Worm (Caenorhabditis elegans) whole organism, L2 larva: ENCODE data around the gene srv-29.

Experiments used
- F13H6.1 ChIP-seq: sonication (generic microtip); optimal IDR thresholded peaks from 2 replicates; lab custom pipeline; 2016; ENCODE audit warnings: missing genetic modification characterization, missing compliant biosample characterization
- ZK546.5 ChIP-seq: sonication (generic microtip); optimal IDR thresholded peaks from 2 replicates; lab custom pipeline; 2017; ENCODE audit warnings: missing biosample characterization, missing genetic modification characterization
- alr-1 ChIP-seq: fragments of 150-350 bp; optimal IDR thresholded peaks from 2 replicates; lab custom pipeline; 2014; ENCODE audit warnings: missing biosample characterization, missing genetic modification characterization
- ama-1 ChIP-seq: fragments of 150-350 bp; optimal IDR thresholded peaks from 2 replicates; lab custom pipeline; 2018; ENCODE audit warnings: inconsistent platforms
- blmp-1 ChIP-seq: sonication (generic microtip); optimal IDR thresholded peaks from 2 replicates; lab custom pipeline; 2017; ENCODE audit warnings: missing genetic modification characterization, mild to moderate bottlenecking, missing compliant biosample characterization, antibody characterized with exemption, moderate library complexity; ENCODE audit not compliant: insufficient read depth
- ceh-16 ChIP-seq: fragments of 150-350 bp; optimal IDR thresholded peaks from 2 replicates; lab custom pipeline; 2014; ENCODE audit warnings: missing biosample characterization, missing genetic modification characterization
- crh-2 ChIP-seq: sonication (generic microtip); optimal IDR thresholded peaks from 2 replicates; lab custom pipeline; 2017; ENCODE audit warnings: missing biosample characterization, missing genetic modification characterization
- dmd-4 ChIP-seq: sonication (generic microtip); optimal IDR thresholded peaks from 2 replicates; lab custom pipeline; 2017; ENCODE audit warnings: missing biosample characterization, missing genetic modification characterization
- egl-27 ChIP-seq: sonication (generic microtip); optimal IDR thresholded peaks from 3 replicates; lab custom pipeline; 2017; ENCODE audit warnings: missing biosample characterization, missing genetic modification reagents, missing genetic modification characterization
- elt-1 ChIP-seq: fragments of 150-350 bp; optimal IDR thresholded peaks from 2 replicates; lab custom pipeline; 2014; ENCODE audit warnings: missing biosample characterization, missing genetic modification characterization
- fos-1 ChIP-seq: fragments of 150-350 bp; optimal IDR thresholded peaks from 2 replicates; lab custom pipeline; 2014; ENCODE audit warnings: missing biosample characterization, missing genetic modification characterization
- lin-11 ChIP-seq: fragments of 150-350 bp; sonication (generic microtip); optimal IDR thresholded peaks from 2 replicates; lab custom pipeline; 2014; ENCODE audit warnings: missing biosample characterization, missing genetic modification characterization, inconsistent platforms, mixed read lengths
- lsy-2 ChIP-seq, 2 experiments: fragments of 150-350 bp in 1 of 2; sonication (generic microtip) in 1 of 2; optimal IDR thresholded peaks; 2 replicates each; lab custom pipeline; 2014 to 2017; ENCODE audit warnings: missing biosample characterization in 2 of 2, missing genetic modification characterization in 2 of 2
- mab-5 ChIP-seq: fragments of 150-350 bp; optimal IDR thresholded peaks from 2 replicates; lab custom pipeline; 2014; ENCODE audit warnings: missing biosample characterization, missing genetic modification characterization
- mdl-1 ChIP-seq, 2 experiments: fragments of 150-350 bp in 1 of 2; sonication (generic microtip) in 1 of 2; optimal IDR thresholded peaks; 2 replicates each; lab custom pipeline; 2017; ENCODE audit warnings: missing biosample characterization in 2 of 2, missing genetic modification characterization in 2 of 2
- nhr-10 ChIP-seq: sonication (generic microtip); optimal IDR thresholded peaks from 2 replicates; lab custom pipeline; 2017; ENCODE audit warnings: missing biosample characterization, missing genetic modification characterization
- nhr-11 ChIP-seq: fragments of 150-350 bp; optimal IDR thresholded peaks from 2 replicates; lab custom pipeline; 2014; ENCODE audit warnings: missing biosample characterization, missing genetic modification characterization
- nhr-129 ChIP-seq: fragments of 150-350 bp; optimal IDR thresholded peaks from 2 replicates; lab custom pipeline; 2014; ENCODE audit warnings: missing biosample characterization, missing genetic modification characterization
- nhr-21 ChIP-seq: fragments of 150-350 bp; optimal IDR thresholded peaks from 2 replicates; lab custom pipeline; 2014; ENCODE audit warnings: missing biosample characterization, missing genetic modification characterization
- nhr-25 ChIP-seq: fragments of 150-350 bp; sonication (generic microtip); optimal IDR thresholded peaks from 3 replicates; lab custom pipeline; 2014; ENCODE audit warnings: missing biosample characterization, missing genetic modification characterization
- nhr-6 ChIP-seq: fragments of 150-350 bp; optimal IDR thresholded peaks from 2 replicates; lab custom pipeline; 2014; ENCODE audit warnings: missing biosample characterization, missing genetic modification characterization
- nhr-77 ChIP-seq: fragments of 150-350 bp; optimal IDR thresholded peaks from 2 replicates; lab custom pipeline; 2014; ENCODE audit warnings: missing biosample characterization, missing genetic modification characterization
- peb-1 ChIP-seq: fragments of 150-350 bp; optimal IDR thresholded peaks from 2 replicates; lab custom pipeline; 2014; ENCODE audit warnings: missing biosample characterization, missing genetic modification characterization
- sem-4 ChIP-seq: fragments of 150-350 bp; optimal IDR thresholded peaks from 2 replicates; lab custom pipeline; 2014; ENCODE audit warnings: missing biosample characterization, missing genetic modification reagents, missing genetic modification characterization
- skn-1 ChIP-seq: sonication (generic microtip); optimal IDR thresholded peaks from 2 replicates; lab custom pipeline; 2017; ENCODE audit warnings: missing biosample characterization, missing genetic modification characterization
- sma-3 ChIP-seq: sonication (generic microtip); optimal IDR thresholded peaks from 2 replicates; lab custom pipeline; 2016; ENCODE audit warnings: missing genetic modification reagents, missing genetic modification characterization, missing compliant biosample characterization
- sma-9 ChIP-seq, 2 experiments: fragments of 150-350 bp in 1 of 2; sonication (generic microtip) in 1 of 2; optimal IDR thresholded peaks; 2 replicates each; lab custom pipeline; 2014 to 2016; ENCODE audit warnings: missing genetic modification characterization in 2 of 2, mild to moderate bottlenecking in 1 of 2, missing biosample characterization in 1 of 2, missing compliant biosample characterization in 1 of 2, missing genetic modification reagents in 1 of 2, moderate library complexity in 1 of 2
- unc-62 ChIP-seq: fragments of 150-350 bp; optimal IDR thresholded peaks from 2 replicates; lab custom pipeline; 2014; ENCODE audit warnings: missing biosample characterization, missing genetic modification reagents, missing genetic modification characterization
- zag-1 ChIP-seq: fragments of 150-350 bp; optimal IDR thresholded peaks from 2 replicates; lab custom pipeline; 2014; ENCODE audit warnings: missing biosample characterization, missing genetic modification characterization
- ztf-1 ChIP-seq: fragments of 200-800 bp; sonication (Bioruptor generic); conservative IDR thresholded peaks from 2 replicates; pipeline ENCODE4 v1.3.6; 2022; ENCODE audit warnings: missing genetic modification characterization, missing compliant biosample characterization
- ztf-11 ChIP-seq: sonication (generic microtip); optimal IDR thresholded peaks from 2 replicates; lab custom pipeline; 2017; ENCODE audit warnings: missing biosample characterization, missing genetic modification characterization

Gene srv-29

DNA sequence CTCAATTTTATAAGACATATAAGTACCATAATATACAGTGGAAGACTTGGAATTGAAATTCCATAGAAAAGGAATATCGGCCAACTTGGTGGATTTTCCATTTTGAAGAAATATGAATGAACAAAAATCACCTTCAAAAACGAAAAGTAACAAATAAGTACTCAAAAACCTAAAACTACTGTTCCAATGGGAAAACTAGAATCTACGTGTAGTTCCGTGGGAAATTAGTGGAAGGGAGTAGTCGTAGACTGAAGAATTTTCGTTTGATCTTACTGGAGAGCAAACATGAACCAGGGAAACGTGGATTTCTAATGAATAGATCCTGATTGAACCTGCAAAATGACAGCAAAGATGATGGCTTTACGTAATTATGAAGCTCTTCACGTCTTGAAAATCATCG, 5.5 kb upstream of the srv-29 start, which contains the start of gene srv-31:
srv-31 (minus strand) TSS at position 101 of the 400 bp plus-strand sequence.
- TF ChIP-seq mab-5 (tag; lab: Kevin White, UChicago): no peak
- no peak for TF ChIP-seq ztf-1 (GFP tag; lab: Robert Waterston, UW)
- TF ChIP-seq nhr-129 (tag; lab: Kevin White, UChicago): no peak
- TF ChIP-seq nhr-77 (tag; lab: Kevin White, UChicago): no peak
- TF ChIP-seq unc-62 (GFP tag; lab: Kevin White, UChicago): no peak
- TF ChIP-seq crh-2 (tag; lab: Kevin White, UChicago): no peak
- no peak for TF ChIP-seq lsy-2 (tag; optimal IDR thresholded peaks at IDR 0.05; lab: Kevin White, UChicago)
- TF ChIP-seq, all 48 proteins: peak for 0

DNA sequence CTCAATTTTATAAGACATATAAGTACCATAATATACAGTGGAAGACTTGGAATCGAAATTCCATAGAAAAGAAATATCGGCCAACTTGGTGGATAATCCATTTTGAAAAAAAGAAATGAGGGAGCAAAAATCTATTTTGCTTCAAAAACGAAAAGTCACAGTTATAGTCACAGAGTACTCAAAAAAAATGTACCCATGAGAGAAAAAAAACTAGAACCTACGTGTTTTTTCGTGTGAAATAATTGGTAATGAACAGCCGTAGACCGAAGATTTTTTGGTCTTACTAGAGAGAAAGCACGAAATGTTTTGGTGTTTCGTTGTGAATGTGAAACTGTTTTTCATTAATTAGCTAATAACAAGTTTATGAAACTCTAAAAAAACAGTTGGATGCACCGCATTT, 2.9 kb upstream of the srv-29 start, which contains the start of gene srv-30:
srv-30 (minus strand) TSS at position 101 of the 400 bp plus-strand sequence.
- TF ChIP-seq mab-5 (tag; lab: Kevin White, UChicago) (no peak), skn-1 (tag; lab: Kevin White, UChicago) (no peak), ztf-11 (tag; lab: Kevin White, UChicago) (no peak), lin-11 (tag; lab: Kevin White, UChicago) (no peak), nhr-6 (tag; lab: Kevin White, UChicago) (no peak), zag-1 (tag; lab: Kevin White, UChicago) (no peak), sma-9 (GFP tag; optimal IDR thresholded peaks at IDR 0.05; lab: Kevin White, UChicago) (no peak), sma-9 (tag; optimal IDR thresholded peaks at IDR 0.05; lab: Kevin White, UChicago) (no peak)

DNA sequence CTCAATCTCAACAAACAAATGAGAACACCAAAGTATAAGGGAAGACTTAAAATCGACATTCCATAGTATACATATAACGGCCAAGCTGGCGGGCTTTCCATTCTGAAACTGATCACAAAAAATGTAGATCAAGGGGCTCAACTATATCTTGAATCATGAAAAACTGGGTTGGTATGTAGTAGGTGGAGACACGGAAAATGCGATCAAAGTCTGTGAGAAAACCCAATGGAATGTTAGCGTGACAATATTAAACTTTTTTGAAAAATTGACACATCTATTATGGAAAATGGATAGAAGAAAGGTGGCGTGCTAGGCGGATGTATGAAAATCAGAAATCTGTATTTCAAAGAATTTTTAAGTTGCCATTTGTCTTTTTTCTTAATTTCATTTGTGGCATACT, 3.2 kb downstream of the srv-29 start, which contains the start of gene srv-28:
srv-28 (minus strand) TSS at position 101 of the 400 bp plus-strand sequence.
- TF ChIP-seq F13H6.1 (no peak), crh-2 (tag; lab: Kevin White, UChicago) (no peak), skn-1 (tag; lab: Kevin White, UChicago) (no peak), mdl-1 (tag; optimal IDR thresholded peaks at IDR 0.05; lab: Kevin White, UChicago) (no peak), peb-1 (tag; lab: Kevin White, UChicago) (no peak), dmd-4 (no peak), nhr-77 (tag; lab: Kevin White, UChicago) (no peak), mab-5 (tag; lab: Kevin White, UChicago) (no peak), ZK546.5 (tag; lab: Kevin White, UChicago) (no peak)

DNA sequence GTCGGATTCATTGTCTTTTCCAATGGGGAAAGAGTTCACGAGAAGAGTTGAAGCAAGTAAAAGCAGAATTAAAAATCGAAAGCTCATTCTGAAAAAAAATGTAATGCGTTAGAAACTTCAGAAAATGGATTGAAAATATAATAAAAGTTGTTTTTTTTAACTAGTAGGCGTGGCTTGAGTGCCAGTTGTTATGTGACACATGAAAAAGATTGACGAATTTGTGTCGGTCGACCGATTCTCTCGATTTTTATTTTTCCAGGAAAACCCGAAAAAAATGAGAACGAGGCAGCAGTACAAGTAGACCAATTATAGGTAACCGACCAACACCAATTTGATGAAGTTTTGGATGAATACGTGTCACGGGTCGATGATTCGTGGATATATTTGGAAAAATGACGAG, 6.7 kb downstream of the srv-29 start, which contains the start of gene nlp-16:
nlp-16 (minus strand) TSS at position 101 of the 400 bp plus-strand sequence.
- TF ChIP-seq nhr-21 (tag; lab: Kevin White, UChicago) (no peak), ama-1 (lab: Kevin White, UChicago) (no peak), fos-1 (tag; lab: Kevin White, UChicago) (no peak), egl-27 (tag; lab: Kevin White, UChicago) (no peak), nhr-10 (no peak), nhr-25 (tag; lab: Kevin White, UChicago) (no peak), lin-11 (tag; lab: Kevin White, UChicago) (no peak)

DNA sequence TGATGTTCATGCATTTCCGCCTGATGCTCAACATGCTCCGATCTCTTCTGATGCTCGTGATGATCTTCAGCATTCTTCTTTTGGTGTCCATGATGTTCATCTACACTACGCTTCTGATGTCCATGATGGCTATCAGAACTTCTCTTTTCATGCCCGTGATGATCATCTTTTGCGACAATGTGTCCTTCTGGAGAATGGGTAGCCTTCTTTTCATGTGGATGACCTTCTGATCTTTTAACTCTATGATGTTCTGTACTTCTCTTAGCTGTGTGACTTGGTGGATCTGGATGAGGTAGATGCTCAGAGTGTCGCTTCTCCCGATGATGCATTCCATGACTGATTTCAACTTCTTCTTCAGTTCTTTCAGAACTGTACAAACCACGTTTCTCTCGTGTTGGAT, 7.4 kb downstream of the srv-29 start:
- no peak for TF ChIP-seq skn-1 (tag; lab: Kevin White, UChicago)
- no peak for TF ChIP-seq alr-1 (tag; lab: Kevin White, UChicago)
- TF ChIP-seq unc-62 (GFP tag; lab: Kevin White, UChicago): no peak
- TF ChIP-seq sma-3: no peak
- TF ChIP-seq lin-11 (tag; lab: Kevin White, UChicago): no peak
- TF ChIP-seq ceh-16 (tag; lab: Kevin White, UChicago): no peak
- TF ChIP-seq blmp-1 (tag; lab: Kevin White, UChicago): no peak
- no peak for TF ChIP-seq nhr-11 (tag; lab: Kevin White, UChicago)
- no peak for TF ChIP-seq nhr-6 (tag; lab: Kevin White, UChicago)
- TF ChIP-seq nhr-77 (tag; lab: Kevin White, UChicago): no peak
- TF ChIP-seq sma-9 (GFP tag; optimal IDR thresholded peaks at IDR 0.05; lab: Kevin White, UChicago): no peak
- no peak for TF ChIP-seq sma-9 (tag; optimal IDR thresholded peaks at IDR 0.05; lab: Kevin White, UChicago)
- TF ChIP-seq, all 48 proteins: peak for 0

DNA sequence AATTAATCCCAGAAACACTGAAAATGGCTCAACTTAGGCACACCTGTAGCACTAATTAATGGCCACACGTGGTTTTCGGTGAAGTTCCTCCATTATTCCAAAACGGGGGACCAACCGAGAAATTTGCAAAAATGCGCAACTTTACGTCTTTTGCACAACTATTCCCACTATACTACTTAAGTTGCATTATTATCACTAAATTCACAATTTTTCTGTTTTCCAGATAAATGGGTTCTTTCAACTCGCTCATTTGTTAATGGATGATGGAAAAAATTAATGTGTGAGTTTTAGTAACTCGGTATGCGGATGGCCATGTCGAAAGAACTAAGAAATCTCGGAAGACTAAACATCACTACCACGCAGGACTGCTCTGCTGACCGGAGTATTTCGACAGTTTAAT, 11.8 kb downstream of the srv-29 start, which contains the start of gene T13A10.64:
T13A10.64 (plus strand) TSS at position 301 of the 400 bp plus-strand sequence.
- TF ChIP-seq F13H6.1: no peak
- TF ChIP-seq ZK546.5 (tag; lab: Kevin White, UChicago): no peak
- TF ChIP-seq ztf-1 (GFP tag; lab: Robert Waterston, UW): no peak
- no peak for TF ChIP-seq elt-1 (tag; lab: Kevin White, UChicago)
- no peak for TF ChIP-seq sem-4
- TF ChIP-seq ama-1 (lab: Kevin White, UChicago): no peak
- TF ChIP-seq, all 48 proteins: peak for 0
